Worm (Caenorhabditis elegans) whole organism, L1 larva: ENCODE results near the gene Y73F8A.23.

ENCODE experiments used
- C04F5.9 ChIP-seq: sonication (generic microtip); optimal IDR thresholded peaks from 2 replicates; lab custom pipeline; 2016; ENCODE audit warnings: missing genetic modification characterization, missing compliant biosample characterization
- alr-1 ChIP-seq: fragments of 200-800 bp; sonication (Bioruptor generic); optimal IDR thresholded peaks from 2 replicates; lab custom pipeline; 2018; ENCODE audit warnings: borderline replicate concordance, mild to moderate bottlenecking, missing genetic modification characterization, missing compliant biosample characterization
- aly-2 ChIP-seq: fragments of 150-350 bp; optimal IDR thresholded peaks from 2 replicates; lab custom pipeline; 2014; ENCODE audit warnings: missing biosample characterization, missing genetic modification characterization
- ceh-82 ChIP-seq, 3 experiments: fragments of 150-350 bp in 1 of 3; sonication (generic microtip) in 2 of 3; optimal IDR thresholded peaks; 2 replicates each; lab custom pipeline; 2014 to 2017; ENCODE audit warnings: missing biosample characterization in 3 of 3, missing genetic modification characterization in 3 of 3
- dpl-1 ChIP-seq, 3 experiments: fragments of 150-350 bp in 2 of 3; sonication (generic microtip) in 1 of 3; optimal IDR thresholded peaks; 2 replicates each; lab custom pipeline; 2014 to 2017; ENCODE audit warnings: missing biosample characterization in 3 of 3, missing genetic modification characterization in 3 of 3, missing genetic modification reagents in 3 of 3
- dsc-1 ChIP-seq: sonication (generic microtip); optimal IDR thresholded peaks from 2 replicates; lab custom pipeline; 2016; ENCODE audit warnings: mild to moderate bottlenecking, missing genetic modification characterization, missing compliant biosample characterization
- efl-1 ChIP-seq, 4 experiments: fragments of 150-350 bp; optimal IDR thresholded peaks in 3 of 4; peaks in 1 of 4; 1 replicate in 1 of 4; 2 replicates in 3 of 4; lab custom pipeline; 2014; ENCODE audit warnings: missing biosample characterization in 2 of 4, missing genetic modification characterization in 2 of 4, missing genetic modification reagents in 2 of 4
- efl-3 ChIP-seq: fragments of 200-800 bp; sonication (Bioruptor generic); optimal IDR thresholded peaks from 2 replicates; lab custom pipeline; 2018; ENCODE audit warnings: mild to moderate bottlenecking, missing genetic modification characterization, missing compliant biosample characterization
- egl-13 ChIP-seq: sonication (generic microtip); optimal IDR thresholded peaks from 2 replicates; lab custom pipeline; 2016; ENCODE audit warnings: missing genotype, missing genetic modification reagents, missing genetic modification characterization, missing compliant biosample characterization
- elt-2 ChIP-seq: sonication (generic microtip); optimal IDR thresholded peaks from 2 replicates; lab custom pipeline; 2016; ENCODE audit warnings: missing genetic modification characterization, mild to moderate bottlenecking, inconsistent platforms, missing compliant biosample characterization, missing genetic modification reagents
- fkh-8 ChIP-seq: sonication (generic microtip); optimal IDR thresholded peaks from 2 replicates; lab custom pipeline; 2016; ENCODE audit warnings: mild to moderate bottlenecking, missing genetic modification characterization, missing compliant biosample characterization
- fos-1 ChIP-seq: fragments of 150-350 bp; optimal IDR thresholded peaks from 2 replicates; lab custom pipeline; 2014; ENCODE audit warnings: missing biosample characterization, missing genetic modification characterization
- hlh-17 ChIP-seq: fragments of 200-800 bp; sonication (Bioruptor generic); optimal IDR thresholded peaks from 2 replicates; lab custom pipeline; 2018; ENCODE audit warnings: missing genetic modification characterization, mild to moderate bottlenecking, missing compliant biosample characterization, moderate library complexity, borderline replicate concordance
- isw-1 ChIP-seq: fragments of 200-800 bp; sonication (Bioruptor generic); IDR thresholded peaks from 2 replicates; pipeline ENCODE4 v1.3.6; 2022; ENCODE audit warnings: missing genetic modification characterization, missing compliant biosample characterization
- jun-1 ChIP-seq: fragments of 150-350 bp; optimal IDR thresholded peaks from 2 replicates; lab custom pipeline; 2014; ENCODE audit warnings: missing biosample characterization, missing genetic modification reagents, missing genetic modification characterization
- lin-13 ChIP-seq: fragments of 150-350 bp; optimal IDR thresholded peaks from 2 replicates; lab custom pipeline; 2014; ENCODE audit warnings: missing biosample characterization, missing genetic modification reagents, missing genetic modification characterization
- lin-14 ChIP-seq: fragments of 200-800 bp; sonication (Bioruptor generic); optimal IDR thresholded peaks from 2 replicates; lab custom pipeline; 2018; ENCODE audit warnings: mild to moderate bottlenecking, missing genetic modification characterization, moderate library complexity, missing compliant biosample characterization
- lin-15B ChIP-seq: fragments of 150-350 bp; sonication (generic microtip); optimal IDR thresholded peaks from 3 replicates; lab custom pipeline; 2014; ENCODE audit warnings: missing biosample characterization, missing genetic modification characterization
- lin-35 ChIP-seq, 2 experiments: fragments of 150-350 bp; optimal IDR thresholded peaks; 2 replicates each; lab custom pipeline; 2014; ENCODE audit warnings: missing biosample characterization in 2 of 2, missing genetic modification characterization in 2 of 2, missing genetic modification reagents in 2 of 2
- lsy-2 ChIP-seq, 2 experiments: fragments of 150-350 bp; optimal IDR thresholded peaks; 2 replicates each; lab custom pipeline; 2014; ENCODE audit warnings: missing biosample characterization in 2 of 2, missing genetic modification characterization in 2 of 2
- mab-9 ChIP-seq: fragments of 200-800 bp; sonication (Bioruptor generic); IDR thresholded peaks from 2 replicates; pipeline ENCODE4 v1.3.6; 2022; ENCODE audit warnings: missing genetic modification reagents, missing genetic modification characterization, missing compliant biosample characterization
- mef-2 ChIP-seq: fragments of 150-350 bp; optimal IDR thresholded peaks from 2 replicates; lab custom pipeline; 2014; ENCODE audit warnings: missing biosample characterization, missing genetic modification characterization
- nhr-12 ChIP-seq: sonication (generic microtip); optimal IDR thresholded peaks from 2 replicates; lab custom pipeline; 2017; ENCODE audit warnings: missing biosample characterization, missing genetic modification characterization
- nhr-20 ChIP-seq: sonication (generic microtip); optimal IDR thresholded peaks from 2 replicates; lab custom pipeline; 2016; ENCODE audit warnings: mild to moderate bottlenecking, missing genetic modification characterization, missing compliant biosample characterization
- nhr-28 ChIP-seq: fragments of 150-350 bp; optimal IDR thresholded peaks from 2 replicates; lab custom pipeline; 2014; ENCODE audit warnings: missing biosample characterization, missing genetic modification characterization
- nhr-77 ChIP-seq: fragments of 150-350 bp; optimal IDR thresholded peaks from 2 replicates; lab custom pipeline; 2014; ENCODE audit warnings: missing biosample characterization, missing genetic modification characterization
- nhr-84 ChIP-seq: sonication (generic microtip); optimal IDR thresholded peaks from 2 replicates; lab custom pipeline; 2017; ENCODE audit warnings: missing biosample characterization, missing genetic modification characterization
- nhr-85 ChIP-seq: sonication (generic microtip); peaks from one replicate; lab custom pipeline; 2016; ENCODE audit warnings: missing genetic modification characterization, inconsistent platforms, missing compliant biosample characterization
- skn-1 ChIP-seq: fragments of 150-350 bp; optimal IDR thresholded peaks from 2 replicates; lab custom pipeline; 2014; ENCODE audit warnings: missing biosample characterization, missing genetic modification characterization
- snpc-4 ChIP-seq: fragments of 150-350 bp; optimal IDR thresholded peaks from 2 replicates; lab custom pipeline; 2014; ENCODE audit warnings: missing biosample characterization, missing genetic modification characterization
- sox-4 ChIP-seq: sonication (generic microtip); optimal IDR thresholded peaks from 2 replicates; lab custom pipeline; 2016; ENCODE audit warnings: missing genetic modification characterization, missing compliant biosample characterization
- tlp-1 ChIP-seq: fragments of 150-350 bp; optimal IDR thresholded peaks from 2 replicates; lab custom pipeline; 2014; ENCODE audit warnings: missing biosample characterization, missing genetic modification characterization
- unc-30 ChIP-seq: sonication (generic microtip); optimal IDR thresholded peaks from 2 replicates; lab custom pipeline; 2017; ENCODE audit warnings: missing biosample characterization, missing genetic modification characterization
- unc-62 ChIP-seq: fragments of 150-350 bp; optimal IDR thresholded peaks from 2 replicates; lab custom pipeline; 2014; ENCODE audit warnings: missing biosample characterization, missing genetic modification reagents, missing genetic modification characterization
- unc-98 ChIP-seq: fragments of 200-800 bp; sonication (Bioruptor generic); IDR thresholded peaks from 2 replicates; pipeline ENCODE4 v1.3.6; 2022; ENCODE audit warnings: missing genetic modification characterization, missing compliant biosample characterization
- vab-15 ChIP-seq: sonication (generic microtip); optimal IDR thresholded peaks from 2 replicates; lab custom pipeline; 2017; ENCODE audit warnings: missing genotype, mild to moderate bottlenecking, missing genetic modification characterization, missing compliant biosample characterization
- xbp-1 ChIP-seq: sonication (generic microtip); optimal IDR thresholded peaks from 2 replicates; lab custom pipeline; 2016; ENCODE audit warnings: missing genetic modification characterization, missing compliant biosample characterization
- ztf-4 ChIP-seq: fragments of 150-350 bp; optimal IDR thresholded peaks from 2 replicates; lab custom pipeline; 2014; ENCODE audit warnings: missing biosample characterization, missing genetic modification characterization

The Y73F8A.23 gene

DNA sequence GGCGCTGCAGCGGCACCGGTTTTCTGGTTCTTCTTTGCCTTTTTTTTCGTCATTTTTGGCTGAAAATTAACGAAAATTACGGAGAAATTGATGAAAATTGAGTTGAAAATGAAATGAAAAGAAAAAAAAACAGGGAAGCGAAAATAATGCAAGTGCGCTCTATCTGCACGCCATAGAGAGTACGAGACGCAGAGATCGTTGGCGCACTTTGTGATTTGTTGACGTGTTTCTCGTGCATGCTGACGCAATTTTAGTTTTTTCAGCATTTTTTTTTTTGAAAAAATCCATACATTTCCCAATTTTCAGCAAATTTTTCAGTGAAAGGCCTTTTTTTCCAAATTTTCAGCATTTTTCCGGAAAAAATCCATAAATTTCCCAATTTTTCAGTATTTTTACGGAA lies 27.0 kb upstream of the Y73F8A.23 start, which contains the start of gene ntl-11 (continued):
- peak; percentile 51 for TF ChIP-seq unc-62 (GFP tag; lab: Kevin White, UChicago)
- peak; percentile 79 for TF ChIP-seq sox-4 (tag; lab: Kevin White, UChicago)
- peak; percentile 98 for TF ChIP-seq isw-1 (GFP tag; lab: Robert Waterston, UW)
- peak; percentile 88 for TF ChIP-seq C04F5.9 (tag; lab: Kevin White, UChicago)
- peak; percentile 85 for TF ChIP-seq elt-2
- peak; percentile 99 for TF ChIP-seq lin-15B (tag; lab: Kevin White, UChicago)
- TF ChIP-seq nhr-85 (tag; lab: Kevin White, UChicago), result peak; percentile 99
- no peak for TF ChIP-seq nhr-20
- peak; percentile 98 for TF ChIP-seq fkh-8
- peak; percentile 66 for TF ChIP-seq efl-3

DNA sequence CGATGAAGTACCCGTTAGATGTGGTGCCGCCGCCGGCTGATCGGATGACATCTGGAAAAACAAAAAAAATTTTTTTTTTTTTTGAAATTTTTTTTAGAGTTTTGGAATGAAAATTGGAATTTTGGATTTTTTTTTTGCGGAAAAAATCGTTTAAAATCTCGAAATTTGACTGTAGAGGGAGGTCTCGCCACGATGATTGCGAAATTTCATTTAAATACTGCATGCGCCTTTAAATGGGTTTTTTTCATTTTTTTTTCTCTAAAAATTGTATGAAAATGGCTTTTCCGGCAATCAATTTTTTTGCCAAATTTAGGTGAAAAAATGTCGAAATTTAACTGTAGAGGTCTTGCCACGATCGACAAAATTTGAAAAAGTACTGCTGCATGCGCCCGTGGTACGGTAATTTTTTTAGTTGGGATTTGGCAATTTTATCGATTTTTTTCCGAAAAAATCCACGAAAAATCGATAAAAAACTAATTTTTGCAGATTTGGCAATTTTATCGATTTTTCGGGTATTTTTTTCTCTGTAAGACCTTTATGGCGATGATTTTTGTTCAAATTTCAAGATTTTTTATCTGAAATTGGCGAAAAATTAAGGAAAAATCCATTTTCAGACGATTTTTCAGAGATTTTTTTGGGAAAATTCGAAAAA lies 8.9 kb upstream of the Y73F8A.23 start, which contains the start of gene gtf-2H4:
TSS of gene gtf-2H4 (minus strand) at position 51 of the 652 bp plus-strand sequence.
- TF ChIP-seq fos-1 (tag; lab: Kevin White, UChicago) (no peak), vab-15 (no peak), efl-1 (optimal IDR thresholded peaks at IDR 0.05; lab: Kevin White, UChicago) (no peak), efl-1 (GFP tag; optimal IDR thresholded peaks at IDR 0.05 in 1 of 2; lab: Kevin White, UChicago) (no peak), dpl-1 (GFP tag; optimal IDR thresholded peaks at IDR 0.05; lab: Kevin White, UChicago) (no peak), sox-4 (tag; lab: Kevin White, UChicago) (no peak), snpc-4 (tag; lab: Kevin White, UChicago) (no peak), unc-98 (GFP tag; lab: Robert Waterston, UW) (no peak), ceh-82 (tag; optimal IDR thresholded peaks at IDR 0.05; lab: Kevin White, UChicago) (no peak), lsy-2 (tag; optimal IDR thresholded peaks at IDR 0.05; lab: Kevin White, UChicago) (no peak), mab-9 (GFP tag; lab: Robert Waterston, UW) (no peak), nhr-28 (tag; lab: Kevin White, UChicago) (no peak)

DNA sequence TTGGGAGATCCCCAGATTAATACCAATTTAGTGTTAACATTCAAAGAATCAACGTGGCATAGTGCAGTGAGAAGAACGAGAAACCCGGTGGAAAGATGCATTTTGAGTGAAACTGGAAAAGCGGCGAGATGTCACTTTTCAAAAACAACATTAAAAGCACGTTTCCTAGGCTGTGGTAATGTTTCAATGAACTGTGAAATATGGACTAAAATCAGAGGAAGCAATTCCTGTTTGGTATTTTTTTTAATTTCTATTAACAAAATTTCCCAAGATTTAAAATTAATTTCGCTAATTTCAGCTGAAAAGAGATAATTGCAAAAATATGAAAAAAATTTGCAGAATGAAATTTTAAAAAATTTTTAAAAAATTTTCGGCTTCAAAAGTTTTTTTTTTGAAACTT lies 3.1 kb downstream of the Y73F8A.23 start, which contains the start of gene Y73F8A.22:
TSS of gene Y73F8A.22 (minus strand) at position 101 of the 400 bp plus-strand sequence.
- no peak for TF ChIP-seq nhr-84 (tag; lab: Kevin White, UChicago)
- TF ChIP-seq unc-62 (GFP tag; lab: Kevin White, UChicago), result no peak
- no peak for TF ChIP-seq nhr-85 (tag; lab: Kevin White, UChicago)
- TF ChIP-seq fos-1 (tag; lab: Kevin White, UChicago), result no peak
- no peak for TF ChIP-seq egl-13 (tag; lab: Kevin White, UChicago)
- no peak for TF ChIP-seq unc-30 (tag; lab: Kevin White, UChicago)
- TF ChIP-seq, all 84 proteins: peak for 0

DNA sequence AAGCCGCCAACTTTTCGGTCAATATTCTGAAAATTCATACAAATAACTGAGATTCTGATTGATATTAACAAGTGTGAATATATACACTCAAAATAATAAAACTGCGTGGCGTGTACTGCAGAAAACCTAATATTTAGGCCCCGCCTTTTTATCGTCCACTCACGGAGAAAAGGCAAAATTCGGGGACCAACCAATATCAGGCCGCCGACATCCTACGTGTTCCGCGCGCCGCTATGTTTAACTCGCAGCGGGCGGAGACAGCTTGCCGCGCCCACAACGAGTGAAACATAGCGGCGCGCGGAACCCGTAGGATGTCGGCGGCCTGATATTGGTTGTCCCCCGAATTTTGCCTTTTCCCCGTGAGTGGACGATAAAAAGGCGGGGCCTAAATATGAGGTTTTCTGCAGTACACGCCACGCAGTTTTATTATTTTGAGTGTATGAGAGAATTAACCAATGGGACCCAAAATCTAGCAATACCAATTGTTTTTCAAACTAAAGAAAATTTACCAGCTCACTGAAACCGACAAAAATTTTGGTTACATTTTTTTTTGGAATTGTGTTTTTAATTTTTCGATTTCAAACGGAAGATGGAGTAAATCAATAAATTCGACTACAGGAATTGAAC lies 8.9 kb downstream of the Y73F8A.23 start:
- peak; percentile 25 for TF ChIP-seq nhr-85 (tag; lab: Kevin White, UChicago)

DNA sequence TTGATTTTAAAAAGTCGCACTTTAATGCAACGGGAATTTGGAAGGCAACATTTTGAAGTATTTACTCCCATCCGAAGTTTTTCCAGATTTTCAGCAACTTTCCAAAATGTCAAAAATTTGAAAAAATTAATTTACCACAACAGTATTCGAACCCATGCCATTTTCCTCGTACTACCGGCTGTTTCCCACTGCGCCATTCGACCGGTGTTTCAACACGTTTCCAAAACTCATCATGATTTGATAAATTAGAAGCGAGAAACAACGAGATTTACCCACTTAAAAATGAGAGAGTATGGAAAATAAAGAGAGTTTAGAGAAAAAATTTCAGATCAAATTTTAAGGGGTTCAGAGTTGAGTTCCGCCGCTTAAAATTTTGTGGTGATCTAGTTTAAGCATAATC lies 10.6 kb downstream of the Y73F8A.23 start:
- no peak for TF ChIP-seq aly-2 (tag; lab: Kevin White, UChicago)
- no peak for TF ChIP-seq mef-2 (tag; lab: Kevin White, UChicago)
- TF ChIP-seq tlp-1 (tag; lab: Kevin White, UChicago), result no peak
- TF ChIP-seq nhr-28 (tag; lab: Kevin White, UChicago), result no peak

DNA sequence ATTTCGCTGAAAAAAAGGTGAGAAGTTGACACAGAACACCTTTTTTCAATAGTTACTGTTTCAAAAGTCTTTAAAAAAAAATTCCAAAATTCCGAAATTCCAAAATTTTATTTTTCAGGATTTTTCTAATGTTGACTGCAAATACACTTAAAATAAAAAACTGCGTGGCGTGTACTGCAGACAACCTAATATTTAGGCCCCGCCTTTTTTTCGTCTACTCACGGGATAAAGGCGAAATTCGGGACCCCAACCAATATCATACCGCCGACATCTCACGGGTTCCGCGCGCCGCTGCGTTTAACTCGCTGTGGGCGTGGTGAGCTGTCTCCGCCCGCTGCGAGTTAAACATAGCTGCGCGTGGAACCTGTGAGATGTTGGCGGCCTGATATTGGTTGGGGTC lies 41.8 kb downstream of the Y73F8A.23 start:
- TF ChIP-seq xbp-1 (tag; lab: Kevin White, UChicago) (no peak), nhr-77 (tag; lab: Kevin White, UChicago) (no peak)

DNA sequence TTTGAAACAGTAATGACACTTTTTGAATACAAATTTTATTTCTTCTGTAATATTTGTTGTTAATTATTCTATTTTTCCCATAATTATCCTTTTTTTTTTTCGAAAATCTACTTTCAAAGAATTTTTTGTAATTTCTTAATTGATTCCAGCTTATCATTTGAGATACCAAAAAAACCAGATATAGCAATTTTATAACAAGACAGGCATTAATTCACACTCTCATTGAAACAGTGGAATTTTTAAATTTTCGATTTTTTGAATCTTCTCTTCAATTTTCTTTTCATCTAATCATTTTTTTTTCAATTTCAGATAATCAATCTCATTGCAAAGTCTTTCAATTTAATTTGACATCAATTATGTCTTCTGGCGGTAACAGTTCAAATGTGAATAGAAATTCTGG lies 44.4 kb downstream of the Y73F8A.23 start, which contains the start of gene nhr-5:
TSS of gene nhr-5 (plus strand) at position 301 of the 400 bp plus-strand sequence.
- no peak for TF ChIP-seq skn-1 (tag; lab: Kevin White, UChicago)
- no peak for TF ChIP-seq aly-2 (tag; lab: Kevin White, UChicago)
- no peak for TF ChIP-seq jun-1 (tag; lab: Kevin White, UChicago)
- no peak for TF ChIP-seq nhr-85 (tag; lab: Kevin White, UChicago)
- TF ChIP-seq dsc-1, result no peak
- no peak for TF ChIP-seq ztf-4
- TF ChIP-seq lin-14 (GFP tag; lab: Kevin White, UChicago), result no peak
- TF ChIP-seq nhr-12, result no peak
- no peak for TF ChIP-seq hlh-17
- TF ChIP-seq mef-2 (tag; lab: Kevin White, UChicago), result no peak
- TF ChIP-seq alr-1 (tag; lab: Kevin White, UChicago), result no peak
- TF ChIP-seq lin-15B (tag; lab: Kevin White, UChicago), result no peak
- no peak for TF ChIP-seq unc-62 (GFP tag; lab: Kevin White, UChicago)
- no peak for TF ChIP-seq nhr-28 (tag; lab: Kevin White, UChicago)
- TF ChIP-seq lin-35 (GFP tag; optimal IDR thresholded peaks at IDR 0.05; lab: Kevin White, UChicago), result no peak
- TF ChIP-seq lin-13 (GFP tag; lab: Kevin White, UChicago), result no peak
- TF ChIP-seq fkh-8, result no peak
